Worm (Caenorhabditis elegans): ENCODE data around the gene cfp-1.

ce11 chrIV:14129091-14129490 is 51.9 kb downstream of the cfp-1 start, which contains the start of gene srz-42:
- TF ChIP-seq pag-3 (tag; optimal IDR thresholded peaks at IDR 0.05; ENCODE audit: borderline replicate concordance, insufficient read depth) (no peak), sptf-1 (tag; optimal IDR thresholded peaks at IDR 0.05) (no peak)
